Worm (Caenorhabditis elegans): ENCODE results near the gene srh-133.

ce11 chrV:17966747-17967146 is 47.3 kb downstream of the srh-133 start, which contains the start of gene gck-3:
- TF ChIP-seq W03F9.2 (tag; optimal IDR thresholded peaks at IDR 0.05) (no peak), him-1 (tag; optimal IDR thresholded peaks at IDR 0.05) (no peak)
